Worm (Caenorhabditis elegans) whole organism, late embryonic: ENCODE measurements around the gene Y55F3C.17.

Experiments used
- ceh-2 ChIP-seq: sonication (generic microtip); optimal IDR thresholded peaks from 2 replicates; lab custom pipeline; 2016; ENCODE audit warnings: missing genotype, missing genetic modification characterization, missing compliant biosample characterization
- pha-2 ChIP-seq: sonication (generic microtip); optimal IDR thresholded peaks from 2 replicates; lab custom pipeline; 2017; ENCODE audit warnings: mild to moderate bottlenecking, missing genetic modification characterization, missing compliant biosample characterization
- pha-4 ChIP-seq: fragments of 150-350 bp; optimal IDR thresholded peaks from 2 replicates; lab custom pipeline; 2018; ENCODE audit warnings: missing biosample characterization, missing genetic modification reagents, missing genetic modification characterization
- pqm-1 ChIP-seq: sonication (generic microtip); optimal IDR thresholded peaks from 2 replicates; lab custom pipeline; 2016; ENCODE audit warnings: missing genetic modification characterization, missing compliant biosample characterization

ce11 chrIV:684197-684596 is 14.0 kb downstream of the Y55F3C.17 start, which contains the start of gene cutl-28:
- TF ChIP-seq pqm-1 (tag; lab: Kevin White, UChicago) (no peak), ceh-2 (tag; lab: Kevin White, UChicago) (no peak), pha-2 (tag; lab: Kevin White, UChicago) (no peak), pha-4 (tag; lab: Kevin White, UChicago) (no peak)
